Fruit fly (Drosophila melanogaster): ENCODE data around the gene CG7990.
A peak's percentile ranks its signal among the peaks of the same experiment; 100 is the strongest.

CG7990 gene

DNA sequence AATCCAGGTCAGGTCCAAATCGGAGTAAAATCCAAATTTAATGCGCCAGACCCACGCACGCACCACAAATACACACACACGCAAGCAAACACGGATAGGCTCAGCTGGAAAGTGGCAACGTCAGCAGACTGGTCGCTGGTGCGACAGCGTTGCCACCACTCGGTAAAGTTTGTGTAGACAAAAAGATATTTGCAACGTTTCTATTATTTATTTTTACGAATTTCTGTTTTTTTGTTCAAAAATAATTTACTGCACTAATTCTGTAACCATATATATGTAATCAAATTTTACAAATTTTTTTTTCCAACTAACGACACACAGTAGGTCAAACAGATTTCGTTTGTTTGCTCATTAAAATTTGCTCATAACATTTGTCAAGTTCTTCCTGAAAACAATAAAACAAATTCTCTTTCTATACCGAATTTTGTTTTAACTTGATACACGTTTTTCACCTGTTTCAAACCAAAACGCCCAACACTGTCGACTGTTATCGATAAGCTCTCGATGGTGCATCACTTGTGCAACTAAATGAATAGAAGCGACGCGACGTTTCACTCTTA lies 22.0 kb downstream of the CG7990 start, which contains the start of the genes CG7556 and CG7453 (continued):
- TF ChIP-seq CG6792 (GFP tag; optimal IDR thresholded peaks at IDR 0.05) (peak; percentile 68), CG10669 (GFP tag; optimal IDR thresholded peaks at IDR 0.05) (peak; percentile 61), pdm3 (GFP tag; optimal IDR thresholded peaks at IDR 0.05) (peak; percentile 85), CG6163 (GFP tag; IDR thresholded peaks at IDR 0.05) (peak; percentile 57; the same call in 2 of the 3 replicates), CG8632 (GFP tag; optimal IDR thresholded peaks at IDR 0.05) (peak; percentile 64), CG6276 (GFP tag; optimal IDR thresholded peaks at IDR 0.05) (peak; percentile 29), Lpt (GFP tag; optimal IDR thresholded peaks at IDR 0.05) (peak; percentile 56), vri (GFP tag; optimal IDR thresholded peaks at IDR 0.05) (no peak), ss (GFP tag; optimal IDR thresholded peaks at IDR 0.05) (peak in 1 of 2 experiments; percentile 54), Blimp-1 (GFP tag; optimal IDR thresholded peaks at IDR 0.05) (peak; percentile 8), eg (GFP tag; IDR thresholded peaks at IDR 0.05) (no peak; the same call in 2 of the 3 replicates), fkh (GFP tag; optimal IDR thresholded peaks at IDR 0.05) (no peak), CG7368 (GFP tag; optimal IDR thresholded peaks at IDR 0.05) (peak; percentile 53), cyc (GFP tag; optimal IDR thresholded peaks at IDR 0.05) (peak; percentile 76), CG3919 (GFP tag; optimal IDR thresholded peaks at IDR 0.05) (peak; percentile 67), CG4318 (GFP tag; optimal IDR thresholded peaks at IDR 0.05) (peak; percentile 65), Gug (GFP tag; IDR thresholded peaks at IDR 0.05) (peak; percentile 56; the same call in 1 of the 2 replicates), CG16779 (tag; optimal IDR thresholded peaks at IDR 0.05) (no peak), CG32006 (GFP tag; optimal IDR thresholded peaks at IDR 0.05) (peak; percentile 80), Ets21C (GFP tag; optimal IDR thresholded peaks at IDR 0.05) (peak; percentile 76), spab (GFP tag; optimal IDR thresholded peaks at IDR 0.05) (peak; percentile 28), Hr38 (GFP tag; optimal IDR thresholded peaks at IDR 0.05) (no peak), CG1621 (tag; optimal IDR thresholded peaks at IDR 0.05) (peak; percentile 24)

dm6 chrX:19174850-19175571 lies 26.8 kb downstream of the CG7990 start, which contains the start of gene CG33939:
CG33939 (minus strand) TSS chrX:19174900.
- TF ChIP-seq Eip78C (GFP tag) = peak; percentile 33
- no peak for TF ChIP-seq Eip93F (GFP tag; optimal IDR thresholded peaks at IDR 0.05)
- TF ChIP-seq CG6854 (GFP tag; optimal IDR thresholded peaks at IDR 0.05) = peak; percentile 7
- no peak for TF ChIP-seq eg (GFP tag; IDR thresholded peaks at IDR 0.05)
- TF ChIP-seq CG4318 (GFP tag; optimal IDR thresholded peaks at IDR 0.05) = no peak
- TF ChIP-seq Met (GFP tag; optimal IDR thresholded peaks at IDR 0.05) = no peak
- no peak for TF ChIP-seq fd85E (GFP tag; optimal IDR thresholded peaks at IDR 0.05)
- TF ChIP-seq achi (GFP tag; optimal IDR thresholded peaks at IDR 0.05) = no peak
- no peak for TF ChIP-seq vri (GFP tag; optimal IDR thresholded peaks at IDR 0.05)
- no peak for TF ChIP-seq CG11762 (GFP tag; optimal IDR thresholded peaks at IDR 0.05; ENCODE audit: insufficient read depth)
- TF ChIP-seq CG8632 (GFP tag; optimal IDR thresholded peaks at IDR 0.05) = no peak
- no peak for TF ChIP-seq CG6792 (GFP tag; optimal IDR thresholded peaks at IDR 0.05)
- no peak for TF ChIP-seq net (GFP tag; optimal IDR thresholded peaks at IDR 0.05)
- TF ChIP-seq CG7368 (GFP tag; optimal IDR thresholded peaks at IDR 0.05) = no peak
- TF ChIP-seq Hr39 (GFP tag; optimal IDR thresholded peaks at IDR 0.05) = no peak
- peak in 1 of 2 experiments; percentile 9 for TF ChIP-seq ss (GFP tag; optimal IDR thresholded peaks at IDR 0.05)

DNA sequence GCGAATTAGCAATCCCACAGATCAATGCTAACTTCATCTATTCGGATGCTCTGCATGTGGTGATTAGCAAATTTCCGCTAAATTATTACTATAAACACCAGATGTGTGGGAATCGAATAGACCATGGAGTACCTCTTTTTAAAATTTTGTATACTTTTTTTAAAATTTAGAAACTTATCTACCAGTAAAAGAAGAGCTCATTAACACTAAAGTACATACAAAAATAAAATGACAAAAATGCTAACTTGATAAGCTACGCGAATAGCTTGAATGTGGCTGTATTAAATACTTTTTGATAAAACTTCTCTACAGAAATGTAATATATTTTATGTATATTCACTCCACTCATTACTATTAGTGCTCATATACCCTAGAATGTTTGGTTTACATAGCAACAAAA lies 27.7 kb downstream of the CG7990 start:
- TF ChIP-seq svp (GFP tag) (peak; percentile 13), pdm3 (GFP tag; optimal IDR thresholded peaks at IDR 0.05) (no peak), CG34406 (GFP tag; optimal IDR thresholded peaks at IDR 0.05) (no peak), ss (GFP tag; optimal IDR thresholded peaks at IDR 0.05) (no peak), Eip78C (GFP tag) (peak; percentile 36)

DNA sequence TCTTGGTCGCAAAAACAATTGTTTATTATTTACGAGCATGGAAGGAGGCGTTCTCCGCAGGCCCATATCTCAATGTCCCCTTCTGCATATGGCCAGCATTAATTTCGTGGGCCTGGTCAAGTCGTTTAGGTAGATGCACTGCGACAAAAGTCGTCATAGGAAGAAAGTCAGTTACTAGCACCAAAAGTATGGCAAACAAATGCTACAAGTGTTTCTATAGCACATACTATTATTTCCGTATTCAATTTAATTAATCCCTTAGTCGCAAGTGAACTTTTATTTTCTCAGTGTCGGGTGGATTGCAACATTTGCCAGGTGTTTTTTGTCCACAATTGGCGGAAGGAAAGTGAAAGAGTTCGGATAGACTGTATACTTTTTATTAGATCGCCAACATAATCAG lies 28.8 kb downstream of the CG7990 start:
- TF ChIP-seq CG32006 (GFP tag; optimal IDR thresholded peaks at IDR 0.05) (peak; percentile 52), Hr4 (GFP tag; optimal IDR thresholded peaks at IDR 0.05) (peak; percentile 58), topi (GFP tag; optimal IDR thresholded peaks at IDR 0.05) (peak; percentile 32), Sox102F (GFP tag; optimal IDR thresholded peaks at IDR 0.05) (no peak), salr (GFP tag; optimal IDR thresholded peaks at IDR 0.05) (peak; percentile 20 to 31), CG7368 (GFP tag; optimal IDR thresholded peaks at IDR 0.05) (no peak), svp (GFP tag) (no peak), Met (GFP tag; optimal IDR thresholded peaks at IDR 0.05) (peak; percentile 27), cyc (GFP tag; optimal IDR thresholded peaks at IDR 0.05) (peak; percentile 13), Eip75B (GFP tag; optimal IDR thresholded peaks at IDR 0.05) (peak; percentile 35), CG34406 (GFP tag; optimal IDR thresholded peaks at IDR 0.05) (no peak), CG11762 (GFP tag; optimal IDR thresholded peaks at IDR 0.05; ENCODE audit: insufficient read depth) (no peak), CG6276 (GFP tag; optimal IDR thresholded peaks at IDR 0.05) (peak; percentile 22), CG9139 (GFP tag; optimal IDR thresholded peaks at IDR 0.05) (no peak), dsx (GFP tag; optimal IDR thresholded peaks at IDR 0.05; ENCODE audit: poor library complexity, severe bottlenecking) (peak; percentile 62), CG6792 (GFP tag; optimal IDR thresholded peaks at IDR 0.05) (peak; percentile 20), CG8119 (GFP tag; IDR thresholded peaks at IDR 0.05) (peak; percentile 62; the same call in 2 of the 3 replicates), fd59A (GFP tag; optimal IDR thresholded peaks at IDR 0.05) (peak; percentile 42)
